Worm (Caenorhabditis elegans): ENCODE data around the gene ddl-1.

DNA sequence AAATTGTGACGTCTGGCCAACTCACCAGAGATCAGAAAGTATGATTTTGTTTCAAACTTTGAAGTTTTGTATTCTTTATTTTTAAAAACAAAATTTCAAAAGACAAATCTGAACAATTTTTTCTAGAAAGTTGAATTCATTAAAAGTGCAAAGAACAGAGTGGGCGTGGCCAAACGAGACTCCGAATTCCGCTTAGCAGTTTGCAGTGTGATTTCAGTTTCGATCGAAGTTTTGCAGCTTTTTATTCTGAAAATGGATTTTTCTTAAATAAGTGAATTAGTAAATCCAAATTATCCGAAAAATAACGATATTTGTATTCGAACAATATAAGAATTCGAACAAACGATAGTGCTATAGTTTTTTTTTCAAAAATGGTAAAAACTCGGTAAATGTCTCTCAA is 14.7 kb downstream of the ddl-1 start:
- TF ChIP-seq nhr-77 (tag; optimal IDR thresholded peaks at IDR 0.05) (no peak), jun-1 (tag; optimal IDR thresholded peaks at IDR 0.05) (no peak), zag-1 (tag; optimal IDR thresholded peaks at IDR 0.05) (no peak), nhr-12 (tag; optimal IDR thresholded peaks at IDR 0.05) (no peak), ama-1 (optimal IDR thresholded peaks at IDR 0.05) (no peak), snpc-4 (tag; optimal IDR thresholded peaks at IDR 0.05) (no peak), ceh-9 (tag; optimal IDR thresholded peaks at IDR 0.05) (no peak), sea-2 (GFP tag; optimal IDR thresholded peaks at IDR 0.05) (no peak)
